Fruit fly (Drosophila melanogaster) whole organism, pupa: ENCODE data around the gene CG9312.

Source experiments
- CG10348 ChIP-seq: fragments of 200-800 bp; sonication (Bioruptor generic); IDR thresholded peaks from 2 replicates; pipeline ENCODE4 v1.3.6; 2022; ENCODE audit warnings: missing biosample characterization, missing genetic modification characterization
- CG15710 ChIP-seq: fragments of 200-800 bp; sonication (Bioruptor generic); optimal IDR thresholded peaks from 2 replicates; lab custom pipeline; 2018; ENCODE audit warnings: missing biosample characterization, mild to moderate bottlenecking, missing genetic modification characterization, moderate library complexity
- CG9948 ChIP-seq: fragments of 200-800 bp; sonication (Bioruptor generic); optimal IDR thresholded peaks from 2 replicates; lab custom pipeline; 2018; ENCODE audit warnings: missing biosample characterization, mild to moderate bottlenecking, missing genetic modification characterization, moderate library complexity

- TF ChIP-seq CG9948 (tag; lab: Kevin White, UChicago) = no peak
- TF ChIP-seq CG10348 = no peak
- TF ChIP-seq CG15710 = no peak
Measured at dm6 chr3R:13810308-13810707, 44.8 kb downstream of the CG9312 start.
